Worm (Caenorhabditis elegans): ENCODE data around the gene lgc-52.

ce11 chrIV:15289508-15289907 lies 53.6 kb downstream of the lgc-52 start:
- no peak for TF ChIP-seq nhr-23 (tag; optimal IDR thresholded peaks at IDR 0.05)
- TF ChIP-seq R02D3.7 (tag; optimal IDR thresholded peaks at IDR 0.05): no peak
- TF ChIP-seq egl-27 (tag; optimal IDR thresholded peaks at IDR 0.05): no peak
- TF ChIP-seq ceh-82 (tag; optimal IDR thresholded peaks at IDR 0.05): no peak
- no peak for TF ChIP-seq nhr-12 (tag; optimal IDR thresholded peaks at IDR 0.05)
- TF ChIP-seq nhr-77 (tag; optimal IDR thresholded peaks at IDR 0.05): no peak
- TF ChIP-seq elt-3 (tag; optimal IDR thresholded peaks at IDR 0.05): no peak
- no peak for TF ChIP-seq nhr-237 (tag; optimal IDR thresholded peaks at IDR 0.05)
- no peak for TF ChIP-seq nhr-6 (tag; optimal IDR thresholded peaks at IDR 0.05)
- TF ChIP-seq zag-1 (tag; optimal IDR thresholded peaks at IDR 0.05): no peak
- TF ChIP-seq unc-39 (tag; optimal IDR thresholded peaks at IDR 0.05): no peak
